Worm (Caenorhabditis elegans) whole organism, L3 larva: Measurements from ENCODE around the gene R07H5.11.
"Not testable (repeated sequence)": the region's sequence is repeated elsewhere in the genome, so short reads cannot be mapped to it uniquely, and the experiment has no call there.

Experiments
- aly-2 ChIP-seq: fragments of 150-350 bp; optimal IDR thresholded peaks from 2 replicates; lab custom pipeline; 2014; ENCODE audit warnings: missing biosample characterization, missing genetic modification characterization
- ama-1 ChIP-seq: fragments of 150-350 bp; optimal IDR thresholded peaks from 2 replicates; lab custom pipeline; 2018
- ceh-16 ChIP-seq: sonication (generic microtip); optimal IDR thresholded peaks from 2 replicates; lab custom pipeline; 2017; ENCODE audit warnings: missing biosample characterization, missing genetic modification characterization
- ceh-82 ChIP-seq: fragments of 150-350 bp; optimal IDR thresholded peaks from 2 replicates; lab custom pipeline; 2014; ENCODE audit warnings: missing biosample characterization, missing genetic modification characterization
- elt-3 ChIP-seq, 3 experiments: fragments of 150-350 bp in 1 of 3; sonication (generic microtip) in 2 of 3; optimal IDR thresholded peaks; 2 replicates in 2 of 3; 4 replicates in 1 of 3; lab custom pipeline; 2014 to 2017; ENCODE audit warnings: missing biosample characterization in 3 of 3, missing genetic modification characterization in 3 of 3
- fkh-10 ChIP-seq: sonication (generic microtip); optimal IDR thresholded peaks from 2 replicates; lab custom pipeline; 2017; ENCODE audit warnings: missing biosample characterization, missing genetic modification reagents, missing genetic modification characterization
- fos-1 ChIP-seq: fragments of 150-350 bp; optimal IDR thresholded peaks from 2 replicates; lab custom pipeline; 2014; ENCODE audit warnings: missing biosample characterization, missing genetic modification characterization
- nhr-11 ChIP-seq: fragments of 150-350 bp; optimal IDR thresholded peaks from 2 replicates; lab custom pipeline; 2014; ENCODE audit warnings: missing biosample characterization, missing genetic modification characterization
- nhr-25 ChIP-seq: sonication (generic microtip); optimal IDR thresholded peaks from 2 replicates; lab custom pipeline; 2017; ENCODE audit warnings: missing biosample characterization, missing genetic modification characterization
- nhr-28 ChIP-seq: fragments of 150-350 bp; optimal IDR thresholded peaks from 2 replicates; lab custom pipeline; 2014; ENCODE audit warnings: missing biosample characterization, missing genetic modification characterization
- nhr-77 ChIP-seq: fragments of 150-350 bp; optimal IDR thresholded peaks from 2 replicates; lab custom pipeline; 2014; ENCODE audit warnings: missing biosample characterization, missing genetic modification characterization
- pha-4 ChIP-seq: fragments of 150-350 bp; optimal IDR thresholded peaks from 2 replicates; lab custom pipeline; 2014; ENCODE audit warnings: missing biosample characterization, missing genetic modification reagents, missing genetic modification characterization
- skn-1 ChIP-seq: fragments of 150-350 bp; optimal IDR thresholded peaks from 2 replicates; lab custom pipeline; 2014; ENCODE audit warnings: missing biosample characterization, missing genetic modification characterization

DNA sequence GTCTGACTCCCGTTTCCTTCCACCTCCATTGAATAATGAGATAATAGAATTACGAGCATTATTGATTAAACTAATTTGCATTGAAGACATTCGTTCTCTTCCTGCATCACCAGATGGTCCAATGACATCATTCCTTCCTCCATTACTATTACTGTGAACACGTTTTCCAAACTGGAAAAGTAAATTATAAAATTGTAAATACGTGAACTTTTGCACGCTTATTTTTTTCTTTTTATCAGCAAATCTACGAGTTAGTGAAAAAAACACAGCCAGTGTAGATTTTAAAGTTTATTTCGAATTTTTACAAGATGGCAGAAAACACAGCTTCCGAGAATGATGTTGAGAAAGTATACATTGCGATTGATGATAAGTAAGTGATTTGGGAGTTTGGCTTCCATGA lies 51.1 kb downstream of the R07H5.11 start, which contains the start of gene C05C12.1:
- TF ChIP-seq elt-3 (tag; optimal IDR thresholded peaks at IDR 0.05; lab: Kevin White, UChicago); nhr-11 (tag; lab: Kevin White, UChicago); nhr-28 (tag; lab: Kevin White, UChicago); ceh-82 (tag; lab: Kevin White, UChicago); nhr-77 (tag; lab: Kevin White, UChicago); fkh-10 (GFP tag; lab: Kevin White, UChicago); ceh-16 (tag; lab: Kevin White, UChicago); pha-4 (tag; lab: Kevin White, UChicago); ama-1; nhr-25 (tag; lab: Kevin White, UChicago); skn-1 (tag; lab: Kevin White, UChicago); aly-2 (tag; lab: Kevin White, UChicago); fos-1 (tag; lab: Kevin White, UChicago): not testable (repeated sequence)
